Fruit fly (Drosophila melanogaster) S2 (cell line): ENCODE results near the gene AP-1mu.

ENCODE experiments used
- CG8478 ChIP-seq: fragments of >200 bp; optimal IDR thresholded peaks from 2 replicates; lab custom pipeline; 2018
- CTCF ChIP-seq, 2 experiments: fragments of >200 bp; optimal IDR thresholded peaks; 2 replicates each; lab custom pipeline; 2018

DNA sequence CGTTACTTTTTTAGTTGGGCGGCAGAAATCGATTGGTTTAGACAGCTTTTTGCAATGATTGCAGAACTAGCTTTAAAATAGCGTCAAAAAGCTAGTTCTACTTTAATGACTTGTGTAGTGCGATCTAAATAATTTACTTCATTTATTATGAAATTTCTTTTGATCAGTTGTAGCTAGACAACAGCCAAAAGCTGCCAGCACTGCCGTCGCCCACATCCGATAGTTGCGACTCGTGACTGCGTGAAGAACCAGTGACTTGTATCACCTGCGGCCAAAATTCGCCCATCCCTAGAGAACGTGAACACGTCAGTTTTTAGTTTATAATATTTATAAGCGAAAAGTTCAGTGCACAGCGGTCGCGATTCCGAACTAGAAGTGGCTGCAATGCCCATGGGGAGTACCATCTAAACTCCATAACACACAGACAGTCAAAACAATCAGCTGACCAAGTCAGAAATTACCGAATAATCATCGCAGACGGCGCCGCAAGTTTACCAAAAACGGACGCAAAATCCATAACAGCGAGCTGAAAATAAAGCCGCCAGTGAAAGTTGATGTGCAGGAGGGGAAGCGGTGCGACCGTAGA is 27.4 kb upstream of the AP-1mu start, which contains the start of gene P58IPK:
- TF ChIP-seq CG8478 (lab: Kevin White, UChicago) (no peak), CTCF (optimal IDR thresholded peaks at IDR 0.05; lab: Kevin White, UChicago) (peak; percentile 4 to 31)
